Worm (Caenorhabditis elegans) whole organism, early embryonic: ENCODE data around the gene clec-226.

ENCODE experiments used
- F13C5.2 ChIP-seq: sonication (generic microtip); optimal IDR thresholded peaks from 2 replicates; lab custom pipeline; 2017; ENCODE audit warnings: mild to moderate bottlenecking, missing genetic modification characterization, inconsistent platforms, missing compliant biosample characterization
- flt-1 ChIP-seq: fragments of 200-800 bp; sonication (Bioruptor generic); IDR thresholded peaks from 2 replicates; pipeline ENCODE4 v1.3.6; 2022; ENCODE audit warnings: missing genetic modification characterization, missing compliant biosample characterization

DNA sequence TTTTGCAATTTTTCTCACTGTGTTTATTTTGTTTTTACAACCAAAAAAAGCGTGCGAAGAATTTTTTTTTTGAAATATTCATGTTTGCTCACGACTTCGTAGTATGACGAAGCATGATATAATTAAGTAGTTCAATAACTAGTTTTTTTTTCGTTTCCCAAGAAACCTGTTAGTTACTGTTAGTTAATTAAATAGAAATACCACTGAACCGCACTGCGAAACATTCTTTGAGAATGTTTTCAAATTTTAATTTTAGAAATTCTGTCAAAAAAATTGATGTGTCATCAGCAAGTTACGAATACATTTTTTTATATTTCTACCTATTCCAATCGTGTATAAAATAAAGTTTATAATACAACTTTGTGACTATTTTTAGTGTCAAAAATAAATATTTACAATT, 20.4 kb upstream of the clec-226 start, which contains the start of gene srxa-12:
- TF ChIP-seq F13C5.2 (tag; lab: Kevin White, UChicago) (no peak), flt-1 (GFP tag; lab: Robert Waterston, UW) (no peak)
